Fruit fly (Drosophila melanogaster) whole organism, adult: Measurements from ENCODE around the gene CG31313.

ENCODE experiments used
- CG11617 ChIP-seq: fragments of 200-800 bp; sonication (Bioruptor generic); optimal IDR thresholded peaks from 2 replicates; lab custom pipeline; 2017; ENCODE audit warnings: mild to moderate bottlenecking, missing biosample characterization, missing genetic modification reagents, missing genetic modification characterization
- CG12768 ChIP-seq: fragments of 200-800 bp; sonication (Bioruptor generic); optimal IDR thresholded peaks from 2 replicates; lab custom pipeline; 2017; ENCODE audit warnings: missing biosample characterization, missing genetic modification characterization, mild to moderate bottlenecking, moderate library complexity, missing genetic modification reagents
- CG14711 ChIP-seq: fragments of 200-800 bp; sonication (Bioruptor generic); optimal IDR thresholded peaks from 2 replicates; lab custom pipeline; 2018; ENCODE audit warnings: missing biosample characterization, mild to moderate bottlenecking, missing genetic modification characterization, moderate library complexity
- CG1620 ChIP-seq: fragments of 200-800 bp; sonication (Bioruptor generic); optimal IDR thresholded peaks from 2 replicates; lab custom pipeline; 2016; ENCODE audit warnings: missing biosample characterization, missing genetic modification characterization
- CG33017 ChIP-seq: fragments of 200-800 bp; sonication (Bioruptor generic); optimal IDR thresholded peaks from 2 replicates; lab custom pipeline; 2018; ENCODE audit warnings: missing biosample characterization, mild to moderate bottlenecking, missing genetic modification characterization, moderate library complexity
- CG5204 ChIP-seq: fragments of 200-800 bp; sonication (Bioruptor generic); optimal IDR thresholded peaks from 2 replicates; lab custom pipeline; 2016; ENCODE audit warnings: missing biosample characterization, missing genetic modification characterization
- CG7045 ChIP-seq: fragments of 200-800 bp; sonication (Bioruptor generic); optimal IDR thresholded peaks from 2 replicates; lab custom pipeline; 2017; ENCODE audit warnings: missing biosample characterization, mild to moderate bottlenecking, missing genetic modification characterization
- CG7101 ChIP-seq: fragments of 200-800 bp; sonication (Bioruptor generic); optimal IDR thresholded peaks from 2 replicates; lab custom pipeline; 2018; ENCODE audit warnings: missing biosample characterization, mild to moderate bottlenecking, missing genetic modification characterization, moderate library complexity
- Clk ChIP-seq: fragments of 200-800 bp; sonication (Bioruptor generic); optimal IDR thresholded peaks from 2 replicates; lab custom pipeline; 2017; ENCODE audit warnings: missing biosample characterization, missing genetic modification characterization
- Crg-1 ChIP-seq: fragments of 200-800 bp; sonication (Bioruptor generic); optimal IDR thresholded peaks from 2 replicates; lab custom pipeline; 2016; ENCODE audit warnings: missing biosample characterization, missing genetic modification characterization
- Hr96 ChIP-seq: fragments of 200-800 bp; sonication (Bioruptor generic); optimal IDR thresholded peaks from 2 replicates; lab custom pipeline; 2016; ENCODE audit warnings: missing biosample characterization, missing genetic modification characterization
- Mnt ChIP-seq: fragments of 200-800 bp; sonication (Bioruptor generic); optimal IDR thresholded peaks from 2 replicates; lab custom pipeline; 2016; ENCODE audit warnings: missing biosample characterization, mild to moderate bottlenecking, missing genetic modification characterization
- bab1 ChIP-seq: fragments of 200-800 bp; sonication (Bioruptor generic); optimal IDR thresholded peaks from 3 replicates; lab custom pipeline; 2019; ENCODE audit warnings: missing biosample characterization, mild to moderate bottlenecking, missing genetic modification characterization, moderate library complexity
- cic ChIP-seq: fragments of 200-800 bp; sonication (Bioruptor generic); optimal IDR thresholded peaks from 2 replicates; lab custom pipeline; 2017; ENCODE audit warnings: missing biosample characterization, mild to moderate bottlenecking, missing genetic modification characterization, moderate library complexity
- cnc ChIP-seq, 2 experiments: fragments of >200 bp; optimal IDR thresholded peaks; 2 replicates each; lab custom pipeline; 2017
- kay ChIP-seq: fragments of 200-800 bp; sonication (Bioruptor generic); peaks from one replicate; lab custom pipeline; 2016; ENCODE audit warnings: missing biosample characterization, missing genetic modification characterization, borderline replicate concordance
- ovo ChIP-seq: fragments of 200-800 bp; sonication (Bioruptor generic); optimal IDR thresholded peaks from 2 replicates; lab custom pipeline; 2016; ENCODE audit warnings: missing biosample characterization, missing genetic modification characterization
- pad ChIP-seq: fragments of 200-800 bp; sonication (Bioruptor generic); optimal IDR thresholded peaks from 3 replicates; lab custom pipeline; 2017; ENCODE audit warnings: missing biosample characterization, missing genetic modification characterization, mild to moderate bottlenecking, moderate library complexity, missing genetic modification reagents
- tj ChIP-seq: fragments of 200-800 bp; sonication (Bioruptor generic); optimal IDR thresholded peaks from 3 replicates; lab custom pipeline; 2017; ENCODE audit warnings: missing biosample characterization, mild to moderate bottlenecking, missing genetic modification characterization, moderate library complexity
- toe ChIP-seq: fragments of 200-800 bp; sonication (Bioruptor generic); optimal IDR thresholded peaks from 2 replicates; lab custom pipeline; 2016; ENCODE audit warnings: missing biosample characterization, missing genetic modification characterization

The CG31313 gene

DNA sequence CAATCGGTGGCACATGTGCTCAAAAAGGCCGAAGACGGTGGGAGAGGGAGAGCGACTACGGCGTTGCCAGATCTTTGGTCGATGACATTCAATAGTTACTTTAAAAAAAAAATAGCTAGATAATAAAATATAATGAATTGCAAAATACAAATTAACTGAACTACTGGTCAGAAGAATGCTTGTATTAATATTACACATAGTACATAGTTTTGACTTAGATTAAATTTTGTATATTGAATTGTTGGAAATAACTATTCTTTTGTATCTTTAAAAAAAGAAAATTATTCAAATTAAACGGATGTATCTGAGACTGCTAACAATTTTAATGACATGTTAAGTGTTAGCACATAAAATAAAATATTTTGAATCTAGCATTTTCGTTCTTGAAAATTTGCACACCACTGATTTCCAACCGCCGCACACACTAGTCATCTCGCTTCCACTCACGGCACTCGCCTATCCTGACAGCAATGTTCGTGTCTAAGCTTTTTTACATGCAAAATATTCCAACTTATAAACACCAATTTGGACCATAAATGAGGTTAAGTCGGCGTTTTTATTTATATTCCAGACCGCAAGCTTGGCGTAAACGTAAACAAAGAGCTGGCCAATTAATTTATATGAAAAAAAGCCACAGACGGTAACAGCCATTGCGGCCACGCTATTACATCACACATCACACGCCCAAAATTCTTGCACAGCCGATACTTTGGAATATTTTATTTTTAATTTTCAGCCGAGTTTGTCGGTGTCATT is 7.9 kb upstream of the CG31313 start:
- TF ChIP-seq cnc (optimal IDR thresholded peaks at IDR 0.05; lab: Kevin White, UChicago) = peak in 1 of 2 experiments; percentile 16
- peak; percentile 56 for TF ChIP-seq pad
- TF ChIP-seq bab1 (GFP tag; lab: Kevin White, UChicago) = peak; percentile 39
- TF ChIP-seq CG14711 (tag; lab: Kevin White, UChicago) = peak; percentile 71
- TF ChIP-seq Clk (GFP tag; lab: Kevin White, UChicago) = peak; percentile 35
- TF ChIP-seq Crg-1 = peak; percentile 39
- peak; percentile 76 for TF ChIP-seq kay
- TF ChIP-seq Mnt (GFP tag; lab: Kevin White, UChicago) = peak; percentile 89
- peak; percentile 79 for TF ChIP-seq CG7101 (tag; lab: Kevin White, UChicago)
- TF ChIP-seq ovo (GFP tag; lab: Kevin White, UChicago) = no peak
- no peak for TF ChIP-seq cic (GFP tag; lab: Kevin White, UChicago)
- TF ChIP-seq CG5204 (GFP tag; lab: Kevin White, UChicago) = peak; percentile 35
- peak; percentile 68 for TF ChIP-seq CG7045 (GFP tag; lab: Kevin White, UChicago)
- peak; percentile 42 for TF ChIP-seq CG1620 (GFP tag; lab: Kevin White, UChicago)
- TF ChIP-seq CG33017 (tag; lab: Kevin White, UChicago) = peak; percentile 57
- TF ChIP-seq CG12768 (GFP tag; lab: Kevin White, UChicago) = peak; percentile 52
- TF ChIP-seq toe (GFP tag; lab: Kevin White, UChicago) = peak; percentile 69
- TF ChIP-seq tj (GFP tag; lab: Kevin White, UChicago) = peak; percentile 61
- TF ChIP-seq CG11617 (GFP tag; lab: Kevin White, UChicago) = peak; percentile 78
- peak; percentile 48 for TF ChIP-seq Hr96 (GFP tag; lab: Kevin White, UChicago)

- TF ChIP-seq CG7101 (tag; lab: Kevin White, UChicago) (peak; percentile 59), toe (GFP tag; lab: Kevin White, UChicago) (peak; percentile 14), CG11617 (GFP tag; lab: Kevin White, UChicago) (no peak), pad (no peak), cnc (optimal IDR thresholded peaks at IDR 0.05; lab: Kevin White, UChicago) (no peak), CG33017 (tag; lab: Kevin White, UChicago) (peak; percentile 43), CG12768 (GFP tag; lab: Kevin White, UChicago) (no peak), CG1620 (GFP tag; lab: Kevin White, UChicago) (no peak), kay (peak; percentile 90), Hr96 (GFP tag; lab: Kevin White, UChicago) (no peak), tj (GFP tag; lab: Kevin White, UChicago) (no peak), Mnt (GFP tag; lab: Kevin White, UChicago) (no peak)
These were observed 2.3 kb upstream of the CG31313 start, which contains the start of gene Cys for dm6 chr3R:14569411-14570107. Gene Cys (minus strand): TSS chr3R:14569644.

- peak; percentile 42 for TF ChIP-seq CG11617 (GFP tag; lab: Kevin White, UChicago)
- TF ChIP-seq CG5204 (GFP tag; lab: Kevin White, UChicago) = no peak
- no peak for TF ChIP-seq Crg-1
- no peak for TF ChIP-seq CG7045 (GFP tag; lab: Kevin White, UChicago)
- TF ChIP-seq ovo (GFP tag; lab: Kevin White, UChicago) = peak; percentile 1
- TF ChIP-seq cic (GFP tag; lab: Kevin White, UChicago) = peak; percentile 75
- peak; percentile 18 for TF ChIP-seq CG12768 (GFP tag; lab: Kevin White, UChicago)
- no peak for TF ChIP-seq tj (GFP tag; lab: Kevin White, UChicago)
- no peak for TF ChIP-seq Clk (GFP tag; lab: Kevin White, UChicago)
- TF ChIP-seq CG33017 (tag; lab: Kevin White, UChicago) = peak; percentile 68
- no peak for TF ChIP-seq Mnt (GFP tag; lab: Kevin White, UChicago)
- TF ChIP-seq CG1620 (GFP tag; lab: Kevin White, UChicago) = no peak
- no peak for TF ChIP-seq pad
- peak; percentile 98 for TF ChIP-seq kay
- TF ChIP-seq bab1 (GFP tag; lab: Kevin White, UChicago) = no peak
- peak; percentile 46 for TF ChIP-seq CG14711 (tag; lab: Kevin White, UChicago)
- no peak for TF ChIP-seq cnc (optimal IDR thresholded peaks at IDR 0.05; lab: Kevin White, UChicago)
- TF ChIP-seq CG7101 (tag; lab: Kevin White, UChicago) = peak; percentile 23
- no peak for TF ChIP-seq Hr96 (GFP tag; lab: Kevin White, UChicago)
- peak; percentile 52 for TF ChIP-seq toe (GFP tag; lab: Kevin White, UChicago)
These were observed 1.4 kb upstream of the CG31313 start, which contains the start of gene CG8066 for dm6 chr3R:14568501-14569137. Gene CG8066 (minus strand): TSS chr3R:14568847.

DNA sequence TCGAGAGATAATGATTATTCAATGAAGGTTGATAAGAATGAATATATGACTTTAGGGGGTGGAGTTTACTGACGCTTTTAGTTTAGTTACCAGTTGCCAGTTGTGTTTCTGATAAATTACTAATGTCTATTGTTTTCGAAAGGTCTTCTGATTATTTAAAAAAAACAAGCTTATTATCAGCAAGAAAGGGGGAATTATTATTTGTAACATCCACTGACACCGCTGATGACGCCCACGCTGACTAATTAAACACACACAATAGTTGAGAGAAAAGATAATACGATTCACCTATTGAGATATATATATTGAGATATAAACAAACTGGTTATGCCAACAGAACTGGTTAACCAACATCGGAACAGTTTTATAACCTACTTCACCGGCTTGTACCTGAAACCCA is 567 bp upstream of the CG31313 start:
- TF ChIP-seq kay (peak; percentile 97), CG5204 (GFP tag; lab: Kevin White, UChicago) (no peak), cic (GFP tag; lab: Kevin White, UChicago) (peak; percentile 12), CG7101 (tag; lab: Kevin White, UChicago) (no peak), CG1620 (GFP tag; lab: Kevin White, UChicago) (no peak), CG7045 (GFP tag; lab: Kevin White, UChicago) (no peak)
